Fruit fly (Drosophila melanogaster) whole organism, prepupa: ENCODE results near the gene PIG-S.

ENCODE experiments used
- CG11762 ChIP-seq: fragments of 200-800 bp; sonication (Bioruptor generic); optimal IDR thresholded peaks from 3 replicates; lab custom pipeline; 2016; ENCODE audit warnings: missing biosample characterization, missing genetic modification characterization; ENCODE audit not compliant: insufficient read depth
- CG15336 ChIP-seq: fragments of 200-800 bp; sonication (Bioruptor generic); IDR thresholded peaks from 2 replicates; pipeline ENCODE4 v1.3.6; 2022; ENCODE audit warnings: missing biosample characterization, missing genetic modification characterization
- CG1621 ChIP-seq: fragments of 200-800 bp; sonication (Bioruptor generic); optimal IDR thresholded peaks from 3 replicates; lab custom pipeline; 2018; ENCODE audit warnings: missing biosample characterization, mild to moderate bottlenecking, missing genetic modification characterization
- CG16779 ChIP-seq: fragments of 200-800 bp; sonication (Bioruptor generic); optimal IDR thresholded peaks from 3 replicates; lab custom pipeline; 2017; ENCODE audit warnings: missing biosample characterization, mild to moderate bottlenecking, missing genetic modification characterization
- CG31627 ChIP-seq: fragments of 200-800 bp; sonication (Bioruptor generic); optimal IDR thresholded peaks from 3 replicates; lab custom pipeline; 2016; ENCODE audit warnings: missing biosample characterization, missing genetic modification characterization
- CG6163 ChIP-seq: fragments of 200-800 bp; sonication (Bioruptor generic); IDR thresholded peaks from 3 replicates; pipeline ENCODE4 v1.3.6; 2022; ENCODE audit warnings: missing biosample characterization, missing genetic modification characterization
- CG6276 ChIP-seq: fragments of 200-800 bp; sonication (Bioruptor generic); optimal IDR thresholded peaks from 2 replicates; lab custom pipeline; 2017; ENCODE audit warnings: missing biosample characterization, mild to moderate bottlenecking, missing genetic modification characterization
- CG8319 ChIP-seq: fragments of 200-800 bp; sonication (Bioruptor generic); optimal IDR thresholded peaks from 3 replicates; lab custom pipeline; 2016; ENCODE audit warnings: missing biosample characterization, missing genetic modification characterization
- CG9139 ChIP-seq: fragments of 200-800 bp; sonication (Bioruptor generic); optimal IDR thresholded peaks from 3 replicates; lab custom pipeline; 2017; ENCODE audit warnings: missing biosample characterization, mild to moderate bottlenecking, missing genetic modification characterization
- Eip78C ChIP-seq: fragments of 200-800 bp; sonication (Bioruptor generic); peaks from one replicate; lab custom pipeline; 2016; ENCODE audit warnings: missing biosample characterization, missing genetic modification characterization
- Ets21C ChIP-seq: fragments of 200-800 bp; sonication (Bioruptor generic); optimal IDR thresholded peaks from 3 replicates; lab custom pipeline; 2016; ENCODE audit warnings: missing biosample characterization, missing genetic modification characterization
- Ets96B ChIP-seq: fragments of 200-800 bp; optimal IDR thresholded peaks from 2 replicates; lab custom pipeline; 2019; ENCODE audit warnings: missing biosample characterization, mild to moderate bottlenecking, missing genetic modification characterization, moderate library complexity
- Gug ChIP-seq: fragments of 200-800 bp; sonication (Bioruptor generic); IDR thresholded peaks from 2 replicates; pipeline ENCODE4 v1.3.6; 2022; ENCODE audit warnings: missing biosample characterization, missing genetic modification characterization
- Hr38 ChIP-seq: sonication (Bioruptor generic); optimal IDR thresholded peaks from 2 replicates; lab custom pipeline; 2016; ENCODE audit warnings: missing biosample characterization, missing genetic modification characterization
- Met ChIP-seq: fragments of 200-800 bp; sonication (Bioruptor generic); optimal IDR thresholded peaks from 3 replicates; lab custom pipeline; 2016; ENCODE audit warnings: missing biosample characterization, missing genetic modification characterization
- Smox ChIP-seq: fragments of 200-800 bp; sonication (Bioruptor generic); optimal IDR thresholded peaks from 3 replicates; lab custom pipeline; 2016; ENCODE audit warnings: missing biosample characterization, missing genetic modification characterization
- Sox102F ChIP-seq: fragments of 200-800 bp; sonication (Bioruptor generic); optimal IDR thresholded peaks from 2 replicates; lab custom pipeline; 2016; ENCODE audit warnings: missing biosample characterization, mild to moderate bottlenecking, missing genetic modification characterization
- Sox14 ChIP-seq: fragments of 200-800 bp; sonication (Bioruptor generic); optimal IDR thresholded peaks from 3 replicates; lab custom pipeline; 2016; ENCODE audit warnings: missing biosample characterization, missing genetic modification characterization
- Sox15 ChIP-seq: fragments of 200-800 bp; sonication (Bioruptor generic); optimal IDR thresholded peaks from 3 replicates; lab custom pipeline; 2016; ENCODE audit warnings: missing biosample characterization, missing genetic modification characterization
- achi ChIP-seq: fragments of 200-800 bp; sonication (Bioruptor generic); optimal IDR thresholded peaks from 3 replicates; lab custom pipeline; 2016; ENCODE audit warnings: missing biosample characterization, missing genetic modification characterization
- dac ChIP-seq: fragments of 200-800 bp; sonication (Bioruptor generic); optimal IDR thresholded peaks from 2 replicates; lab custom pipeline; 2017; ENCODE audit warnings: missing biosample characterization, mild to moderate bottlenecking, missing genetic modification characterization
- dsx ChIP-seq: fragments of 200-800 bp; optimal IDR thresholded peaks from 3 replicates; lab custom pipeline; 2019; ENCODE audit warnings: missing biosample characterization, mild to moderate bottlenecking, missing genetic modification characterization, moderate library complexity; ENCODE audit not compliant: poor library complexity, severe bottlenecking
- eg ChIP-seq: fragments of 200-800 bp; sonication (Bioruptor generic); IDR thresholded peaks from 3 replicates; pipeline ENCODE4 v1.3.6; 2022; ENCODE audit warnings: missing biosample characterization, missing genetic modification characterization
- esn ChIP-seq: fragments of 200-800 bp; sonication (Bioruptor generic); optimal IDR thresholded peaks from 2 replicates; lab custom pipeline; 2016; ENCODE audit warnings: missing biosample characterization, mild to moderate bottlenecking, missing genetic modification characterization, moderate library complexity
- lz ChIP-seq: fragments of 200-800 bp; sonication (Bioruptor generic); optimal IDR thresholded peaks from 3 replicates; lab custom pipeline; 2016; ENCODE audit warnings: missing biosample characterization, missing genetic modification characterization
- salr ChIP-seq, 2 experiments: fragments of 200-800 bp; sonication (Bioruptor generic); optimal IDR thresholded peaks; 3 replicates each; lab custom pipeline; 2016 to 2018; ENCODE audit warnings: missing biosample characterization in 2 of 2, missing genetic modification characterization in 2 of 2, mild to moderate bottlenecking in 1 of 2
- ss ChIP-seq, 2 experiments: fragments of 200-800 bp; sonication (Bioruptor generic); optimal IDR thresholded peaks; 2 replicates in 1 of 2; 3 replicates in 1 of 2; lab custom pipeline; 2017 to 2018; ENCODE audit warnings: mild to moderate bottlenecking in 2 of 2, missing biosample characterization in 2 of 2, missing genetic modification characterization in 2 of 2, moderate library complexity in 1 of 2
- svp ChIP-seq: fragments of 200-800 bp; sonication (Bioruptor generic); peaks from one replicate; lab custom pipeline; 2016; ENCODE audit warnings: missing biosample characterization, missing genetic modification characterization
- topi ChIP-seq: fragments of 200-800 bp; sonication (Bioruptor generic); optimal IDR thresholded peaks from 3 replicates; lab custom pipeline; 2016; ENCODE audit warnings: missing biosample characterization, missing genetic modification characterization

The PIG-S gene

DNA sequence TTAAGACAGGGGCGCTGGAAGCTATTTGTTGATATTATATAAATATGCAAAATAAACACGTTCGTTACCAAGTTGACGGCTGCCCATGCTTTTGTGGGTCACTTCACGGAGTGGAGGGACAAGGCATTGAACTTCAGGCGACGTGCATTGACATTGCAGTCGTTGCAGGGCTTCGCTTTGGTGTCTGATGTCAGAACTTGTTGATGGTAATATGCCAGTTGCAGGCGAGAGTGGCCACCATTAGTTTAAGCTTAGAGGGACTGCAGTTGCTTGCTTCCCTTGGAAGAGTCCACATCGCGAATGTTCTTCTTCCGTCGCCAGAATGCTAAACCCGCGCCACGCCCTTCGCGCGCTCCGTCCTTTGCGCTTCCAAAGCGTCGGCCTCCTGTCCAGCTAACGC is 29.7 kb upstream of the PIG-S start, which contains the start of gene mah:
Gene mah, plus strand, starts transcription at position 301 of the 400 bp plus-strand sequence.
- TF ChIP-seq svp (GFP tag; lab: Kevin White, UChicago), result peak; percentile 2
- TF ChIP-seq CG11762 (GFP tag; lab: Kevin White, UChicago), result no peak

- peak; percentile 42 for TF ChIP-seq topi
- TF ChIP-seq Smox (GFP tag; lab: Kevin White, UChicago), result no peak
- peak; percentile 31 for TF ChIP-seq CG31627 (GFP tag; lab: Kevin White, UChicago)
- TF ChIP-seq achi, result no peak
- no peak for TF ChIP-seq Gug (GFP tag; lab: Robert Waterston, UW)
- TF ChIP-seq svp (GFP tag; lab: Kevin White, UChicago), result peak; percentile 88
- TF ChIP-seq CG11762 (GFP tag; lab: Kevin White, UChicago), result no peak
- TF ChIP-seq Eip78C, result peak; percentile 80
- TF ChIP-seq esn (GFP tag; lab: Kevin White, UChicago), result peak; percentile 66
- peak; percentile 54 for TF ChIP-seq lz (GFP tag; lab: Kevin White, UChicago)
- no peak for TF ChIP-seq CG9139
- TF ChIP-seq CG6276, result no peak
- no peak for TF ChIP-seq salr (GFP tag; optimal IDR thresholded peaks at IDR 0.05; lab: Kevin White, UChicago)
- TF ChIP-seq Sox15 (GFP tag; lab: Kevin White, UChicago), result no peak
- no peak for TF ChIP-seq CG15336 (GFP tag; lab: Robert Waterston, UW)
- TF ChIP-seq Met (GFP tag; lab: Kevin White, UChicago), result no peak
- peak; percentile 42 for TF ChIP-seq Sox14 (GFP tag; lab: Kevin White, UChicago)
- TF ChIP-seq Ets96B (tag; lab: Kevin White, UChicago), result peak; percentile 22
- TF ChIP-seq CG1621 (tag; lab: Kevin White, UChicago), result no peak
- no peak for TF ChIP-seq Ets21C
- TF ChIP-seq Hr38 (GFP tag; lab: Kevin White, UChicago), result no peak
- no peak for TF ChIP-seq dac (GFP tag; lab: Kevin White, UChicago)
Measured at dm6 chr3R:24944920-24945853, 27.5 kb upstream of the PIG-S start, which contains the start of the genes ssh and Nmnat. ssh (minus strand) TSS chr3R:24944956. Nmnat (plus strand) TSS chr3R:24945237.

dm6 chr3R:24938049-24938448 is 20.4 kb upstream of the PIG-S start, which contains the start of gene Osbp:
Osbp (minus strand) TSS chr3R:24938222.
- TF ChIP-seq CG1621 (tag; lab: Kevin White, UChicago) (peak; percentile 21), CG15336 (GFP tag; lab: Robert Waterston, UW) (no peak), dac (GFP tag; lab: Kevin White, UChicago) (no peak), Sox14 (GFP tag; lab: Kevin White, UChicago) (peak; percentile 43), Eip78C (peak; percentile 60), esn (GFP tag; lab: Kevin White, UChicago) (peak; percentile 4), CG6163 (0 out of 3 replicates have a peak, but pooled peaks have one; percentile 19), svp (GFP tag; lab: Kevin White, UChicago) (peak; percentile 76)

dm6 chr3R:24935758-24936157 is 18.1 kb upstream of the PIG-S start:
- TF ChIP-seq CG16779 (tag; lab: Kevin White, UChicago) (no peak), CG11762 (GFP tag; lab: Kevin White, UChicago) (no peak), Smox (GFP tag; lab: Kevin White, UChicago) (no peak), ss (GFP tag; optimal IDR thresholded peaks at IDR 0.05; lab: Kevin White, UChicago) (peak; percentile 47 to 78), CG9139 (peak; percentile 23), Gug (GFP tag; lab: Robert Waterston, UW) (no peak), Sox102F (GFP tag; lab: Kevin White, UChicago) (no peak)

- TF ChIP-seq dsx (GFP tag; lab: Kevin White, UChicago) (no peak), CG8319 (GFP tag; lab: Kevin White, UChicago) (no peak), eg (GFP tag; lab: Robert Waterston, UW) (no peak), lz (GFP tag; lab: Kevin White, UChicago) (no peak)
Measured at dm6 chr3R:24934542-24934941, 16.9 kb upstream of the PIG-S start.
